Fruit fly (Drosophila melanogaster): ENCODE data around the gene Csk.
A peak's percentile ranks its signal among the peaks of the same experiment; 100 is the strongest.

DNA sequence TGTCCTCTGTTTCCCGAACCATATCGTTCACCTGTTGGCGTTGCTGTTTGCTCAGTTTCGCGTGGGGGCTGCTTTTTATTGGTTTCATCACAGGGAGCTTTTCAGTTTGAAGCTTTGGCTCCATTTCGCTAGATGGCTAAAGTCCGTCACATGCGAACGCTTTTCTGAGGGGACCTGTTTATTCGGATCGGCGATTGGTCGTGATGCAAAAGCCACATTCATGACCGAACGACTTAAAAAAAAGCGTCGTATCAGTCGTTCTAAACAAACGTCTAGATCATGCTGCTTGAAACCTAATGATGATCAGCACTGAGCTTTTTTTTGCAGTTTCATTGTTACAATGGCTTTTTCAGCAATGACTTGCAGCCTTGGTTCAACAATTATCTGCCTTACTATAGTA is 39.4 kb upstream of the Csk start, which contains the start of gene CG6908:
- TF ChIP-seq Pif1A (GFP tag; optimal IDR thresholded peaks at IDR 0.05) (no peak), fd96Ca (GFP tag; IDR thresholded peaks at IDR 0.05) (no peak), CG17806 (tag; optimal IDR thresholded peaks at IDR 0.05) (no peak), CG14655 (GFP tag; optimal IDR thresholded peaks at IDR 0.05) (no peak), CG34367 (tag; optimal IDR thresholded peaks at IDR 0.05) (no peak), EcR (GFP tag; optimal IDR thresholded peaks at IDR 0.05) (peak; percentile 37), Ets98B (GFP tag; IDR thresholded peaks at IDR 0.05) (no peak; the same call in 1 of the 2 replicates), CG4496 (GFP tag; IDR thresholded peaks at IDR 0.05) (no peak), CG12605 (GFP tag; IDR thresholded peaks at IDR 0.05) (no peak), Pif1B (GFP tag; optimal IDR thresholded peaks at IDR 0.05) (no peak), CG32121 (GFP tag; IDR thresholded peaks at IDR 0.05) (0 out of 2 replicates have a peak, but pooled peaks have one; percentile 30)
